Fruit fly (Drosophila melanogaster): Measurements from ENCODE around the gene BG642312.

BG642312 gene

DNA sequence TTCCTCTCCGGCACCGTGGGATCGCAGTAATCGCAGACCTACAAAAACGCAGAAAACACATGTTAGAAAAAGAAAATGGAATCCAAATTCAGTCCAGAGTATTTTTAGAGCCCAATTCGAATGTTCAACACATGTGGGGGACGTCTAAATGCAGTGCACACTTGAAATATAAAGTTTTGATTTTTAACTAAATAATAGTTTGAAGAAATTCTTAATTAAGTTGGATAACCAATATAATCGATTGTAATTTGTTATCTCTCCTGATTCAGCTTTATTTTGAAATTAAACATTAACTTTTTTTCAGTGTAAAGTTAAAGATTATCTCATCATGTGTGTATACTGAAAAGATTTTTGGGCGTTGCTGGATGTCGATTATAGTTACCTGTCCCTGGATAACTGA, 16.0 kb downstream of the BG642312 start (continued):
- TF ChIP-seq Spps (tag; optimal IDR thresholded peaks at IDR 0.05) (peak; percentile 87), Dfd (GFP tag; optimal IDR thresholded peaks at IDR 0.05) (no peak), ATbp (GFP tag; optimal IDR thresholded peaks at IDR 0.05) (peak; percentile 50), CG6654 (GFP tag; optimal IDR thresholded peaks at IDR 0.05) (no peak), Atf6 (GFP tag; IDR thresholded peaks at IDR 0.05) (no peak; the same call in 1 of the 2 replicates), schlank (tag; optimal IDR thresholded peaks at IDR 0.05) (no peak), CG16863 (GFP tag; optimal IDR thresholded peaks at IDR 0.05) (peak; percentile 53), CTCF (GFP tag; optimal IDR thresholded peaks at IDR 0.05) (no peak), CG10462 (GFP tag; optimal IDR thresholded peaks at IDR 0.05) (peak; percentile 24), hkb (optimal IDR thresholded peaks at IDR 0.05) (no peak), hkb (GFP tag; IDR thresholded peaks at IDR 0.05) (peak; percentile 53; the same call in 1 of the 2 replicates), Nf-YC (tag; optimal IDR thresholded peaks at IDR 0.05) (no peak), CG33557 (GFP tag; optimal IDR thresholded peaks at IDR 0.05) (peak; percentile 57), ftz-f1 (GFP tag; optimal IDR thresholded peaks at IDR 0.05) (no peak), slp2 (GFP tag; optimal IDR thresholded peaks at IDR 0.05) (peak; percentile 49), CG11247 (GFP tag; IDR thresholded peaks at IDR 0.05) (no peak; the same call in 1 of the 2 replicates), CG13424 (tag; optimal IDR thresholded peaks at IDR 0.05) (peak; percentile 71), CG7357 (GFP tag; IDR thresholded peaks at IDR 0.05) (peak; percentile 36; the same call in 1 of the 3 replicates), CG9215 (GFP tag; IDR thresholded peaks at IDR 0.05) (no peak), vfl (GFP tag; optimal IDR thresholded peaks at IDR 0.05) (no peak), CG34224 (GFP tag; IDR thresholded peaks at IDR 0.05; ENCODE audit: partially characterized antibody) (no peak), Hr3 (GFP tag; optimal IDR thresholded peaks at IDR 0.05) (peak; percentile 56), kah (GFP tag; optimal IDR thresholded peaks at IDR 0.05) (peak; percentile 16), dati (GFP tag; IDR thresholded peaks at IDR 0.05) (0 out of 2 replicates have a peak, but pooled peaks have one; percentile 38), Hr51 (GFP tag; optimal IDR thresholded peaks at IDR 0.05) (peak in 1 of 2 experiments; percentile 71), gfzf (GFP tag; optimal IDR thresholded peaks at IDR 0.05) (no peak), Nf-YB (GFP tag; optimal IDR thresholded peaks at IDR 0.05) (peak; percentile 41), bsh (GFP tag; optimal IDR thresholded peaks at IDR 0.05) (peak in 1 of 2 experiments; percentile 93), Dad (GFP tag; optimal IDR thresholded peaks at IDR 0.05) (peak; percentile 13), CG8944 (GFP tag; optimal IDR thresholded peaks at IDR 0.05) (peak; percentile 21), CG12391 (tag; optimal IDR thresholded peaks at IDR 0.05) (peak; percentile 89), onecut (GFP tag; IDR thresholded peaks at IDR 0.05) (peak; percentile 45), Sry-β (GFP tag; optimal IDR thresholded peaks at IDR 0.05) (no peak), Elba2 (GFP tag; optimal IDR thresholded peaks at IDR 0.05) (no peak), nmo (GFP tag; optimal IDR thresholded peaks at IDR 0.05) (peak; percentile 87), so (GFP tag; IDR thresholded peaks at IDR 0.05) (0 out of 3 replicates have a peak, but pooled peaks have one; percentile 28), HLH3B (GFP tag; IDR thresholded peaks at IDR 0.05) (peak; percentile 69), gsb-n (tag; optimal IDR thresholded peaks at IDR 0.05) (peak; percentile 84), CG13123 (GFP tag; optimal IDR thresholded peaks at IDR 0.05) (peak; percentile 55), CG16815 (GFP tag; optimal IDR thresholded peaks at IDR 0.05) (peak; percentile 55), CG1024 (GFP tag; IDR thresholded peaks at IDR 0.05) (peak; percentile 67), fd3F (GFP tag; optimal IDR thresholded peaks at IDR 0.05) (no peak), nerfin-1 (tag; optimal IDR thresholded peaks at IDR 0.05) (peak; percentile 39), gcm2 (GFP tag; optimal IDR thresholded peaks at IDR 0.05) (no peak), crol (GFP tag; IDR thresholded peaks at IDR 0.05) (no peak), ERR (GFP tag; optimal IDR thresholded peaks at IDR 0.05) (no peak), peb (GFP tag; IDR thresholded peaks at IDR 0.05) (peak; percentile 70), Asciz (GFP tag; optimal IDR thresholded peaks at IDR 0.05) (peak; percentile 68), CG14710 (tag; optimal IDR thresholded peaks at IDR 0.05) (peak; percentile 81), psq (GFP tag; optimal IDR thresholded peaks at IDR 0.05) (no peak), sim (GFP tag; IDR thresholded peaks at IDR 0.05) (peak; percentile 47; the same call in 1 of the 2 replicates), fd96Cb (tag; optimal IDR thresholded peaks at IDR 0.05) (peak; percentile 80)
